Fruit fly (Drosophila melanogaster) whole organism, prepupa: ENCODE data around the gene CG10508.
A peak's percentile ranks its signal among the peaks of the same experiment; 100 is the strongest.

Source experiments
- CG10631 ChIP-seq: fragments of 200-800 bp; sonication (Bioruptor generic); optimal IDR thresholded peaks from 2 replicates; lab custom pipeline; 2016; ENCODE audit warnings: missing biosample characterization, missing genetic modification characterization
- CG11294 ChIP-seq: fragments of 200-800 bp; sonication (Bioruptor generic); IDR thresholded peaks from 2 replicates; pipeline ENCODE4 v1.3.6; 2022; ENCODE audit warnings: missing biosample characterization, missing genetic modification characterization
- CG11762 ChIP-seq: fragments of 200-800 bp; sonication (Bioruptor generic); optimal IDR thresholded peaks from 3 replicates; lab custom pipeline; 2016; ENCODE audit warnings: missing biosample characterization, missing genetic modification characterization; ENCODE audit not compliant: insufficient read depth
- CG15336 ChIP-seq: fragments of 200-800 bp; sonication (Bioruptor generic); IDR thresholded peaks from 2 replicates; pipeline ENCODE4 v1.3.6; 2022; ENCODE audit warnings: missing biosample characterization, missing genetic modification characterization
- CG1621 ChIP-seq: fragments of 200-800 bp; sonication (Bioruptor generic); optimal IDR thresholded peaks from 3 replicates; lab custom pipeline; 2018; ENCODE audit warnings: missing biosample characterization, mild to moderate bottlenecking, missing genetic modification characterization
- CG16779 ChIP-seq: fragments of 200-800 bp; sonication (Bioruptor generic); optimal IDR thresholded peaks from 3 replicates; lab custom pipeline; 2017; ENCODE audit warnings: missing biosample characterization, mild to moderate bottlenecking, missing genetic modification characterization
- CG3032 ChIP-seq: fragments of 200-800 bp; optimal IDR thresholded peaks from 2 replicates; lab custom pipeline; 2019; ENCODE audit warnings: missing biosample characterization, mild to moderate bottlenecking, missing genetic modification characterization, moderate library complexity
- CG31627 ChIP-seq: fragments of 200-800 bp; sonication (Bioruptor generic); optimal IDR thresholded peaks from 3 replicates; lab custom pipeline; 2016; ENCODE audit warnings: missing biosample characterization, missing genetic modification characterization
- CG32006 ChIP-seq: fragments of 200-800 bp; sonication (Bioruptor generic); optimal IDR thresholded peaks from 3 replicates; lab custom pipeline; 2017; ENCODE audit warnings: missing biosample characterization, mild to moderate bottlenecking, missing genetic modification characterization
- CG3919 ChIP-seq: fragments of 200-800 bp; sonication (Bioruptor generic); optimal IDR thresholded peaks from 3 replicates; lab custom pipeline; 2016; ENCODE audit warnings: missing biosample characterization, missing genetic modification characterization
- CG6163 ChIP-seq: fragments of 200-800 bp; sonication (Bioruptor generic); IDR thresholded peaks from 3 replicates; pipeline ENCODE4 v1.3.6; 2022; ENCODE audit warnings: missing biosample characterization, missing genetic modification characterization
- CG6276 ChIP-seq: fragments of 200-800 bp; sonication (Bioruptor generic); optimal IDR thresholded peaks from 2 replicates; lab custom pipeline; 2017; ENCODE audit warnings: missing biosample characterization, mild to moderate bottlenecking, missing genetic modification characterization
- CG6792 ChIP-seq: fragments of 200-800 bp; sonication (Bioruptor generic); optimal IDR thresholded peaks from 3 replicates; lab custom pipeline; 2016; ENCODE audit warnings: missing biosample characterization, missing genetic modification characterization
- CG6808 ChIP-seq: fragments of 200-800 bp; sonication (Bioruptor generic); optimal IDR thresholded peaks from 3 replicates; lab custom pipeline; 2017; ENCODE audit warnings: missing biosample characterization, missing genetic modification characterization, mild to moderate bottlenecking, moderate library complexity, missing genetic modification reagents
- CG6854 ChIP-seq: fragments of 200-800 bp; sonication (Bioruptor generic); optimal IDR thresholded peaks from 2 replicates; lab custom pipeline; 2017; ENCODE audit warnings: missing biosample characterization, mild to moderate bottlenecking, missing genetic modification characterization
- CG7368 ChIP-seq: fragments of 200-800 bp; sonication (Bioruptor generic); optimal IDR thresholded peaks from 3 replicates; lab custom pipeline; 2016; ENCODE audit warnings: missing biosample characterization, missing genetic modification characterization
- CG8119 ChIP-seq: fragments of 200-800 bp; sonication (Bioruptor generic); IDR thresholded peaks from 3 replicates; pipeline ENCODE4 v1.3.6; 2022; ENCODE audit warnings: missing biosample characterization, missing genetic modification characterization
- CG8319 ChIP-seq: fragments of 200-800 bp; sonication (Bioruptor generic); optimal IDR thresholded peaks from 3 replicates; lab custom pipeline; 2016; ENCODE audit warnings: missing biosample characterization, missing genetic modification characterization
- CG8632 ChIP-seq: fragments of 200-800 bp; sonication (Bioruptor generic); optimal IDR thresholded peaks from 3 replicates; lab custom pipeline; 2016; ENCODE audit warnings: missing biosample characterization, missing genetic modification characterization
- CG9139 ChIP-seq: fragments of 200-800 bp; sonication (Bioruptor generic); optimal IDR thresholded peaks from 3 replicates; lab custom pipeline; 2017; ENCODE audit warnings: missing biosample characterization, mild to moderate bottlenecking, missing genetic modification characterization
- Eip78C ChIP-seq: fragments of 200-800 bp; sonication (Bioruptor generic); peaks from one replicate; lab custom pipeline; 2016; ENCODE audit warnings: missing biosample characterization, missing genetic modification characterization
- Ets96B ChIP-seq: fragments of 200-800 bp; optimal IDR thresholded peaks from 2 replicates; lab custom pipeline; 2019; ENCODE audit warnings: missing biosample characterization, mild to moderate bottlenecking, missing genetic modification characterization, moderate library complexity
- Gug ChIP-seq: fragments of 200-800 bp; sonication (Bioruptor generic); IDR thresholded peaks from 2 replicates; pipeline ENCODE4 v1.3.6; 2022; ENCODE audit warnings: missing biosample characterization, missing genetic modification characterization
- Hr39 ChIP-seq: fragments of 200-800 bp; sonication (Bioruptor generic); optimal IDR thresholded peaks from 2 replicates; lab custom pipeline; 2016; ENCODE audit warnings: missing biosample characterization, missing genetic modification characterization
- Hr4 ChIP-seq: fragments of 200-800 bp; sonication (Bioruptor generic); optimal IDR thresholded peaks from 3 replicates; lab custom pipeline; 2016; ENCODE audit warnings: missing biosample characterization, missing genetic modification characterization
- Sox14 ChIP-seq: fragments of 200-800 bp; sonication (Bioruptor generic); optimal IDR thresholded peaks from 3 replicates; lab custom pipeline; 2016; ENCODE audit warnings: missing biosample characterization, missing genetic modification characterization
- Sox15 ChIP-seq: fragments of 200-800 bp; sonication (Bioruptor generic); optimal IDR thresholded peaks from 3 replicates; lab custom pipeline; 2016; ENCODE audit warnings: missing biosample characterization, missing genetic modification characterization
- cyc ChIP-seq: fragments of 200-800 bp; sonication (Bioruptor generic); optimal IDR thresholded peaks from 3 replicates; lab custom pipeline; 2016; ENCODE audit warnings: missing biosample characterization, missing genetic modification characterization
- eg ChIP-seq: fragments of 200-800 bp; sonication (Bioruptor generic); IDR thresholded peaks from 3 replicates; pipeline ENCODE4 v1.3.6; 2022; ENCODE audit warnings: missing biosample characterization, missing genetic modification characterization
- esn ChIP-seq: fragments of 200-800 bp; sonication (Bioruptor generic); optimal IDR thresholded peaks from 2 replicates; lab custom pipeline; 2016; ENCODE audit warnings: missing biosample characterization, mild to moderate bottlenecking, missing genetic modification characterization, moderate library complexity
- fd85E ChIP-seq: fragments of 200-800 bp; sonication (Bioruptor generic); optimal IDR thresholded peaks from 3 replicates; lab custom pipeline; 2016; ENCODE audit warnings: missing biosample characterization, missing genetic modification characterization
- fkh ChIP-seq: fragments of 200-800 bp; sonication (Bioruptor generic); optimal IDR thresholded peaks from 3 replicates; lab custom pipeline; 2017; ENCODE audit warnings: missing biosample characterization, mild to moderate bottlenecking, missing genetic modification characterization, moderate library complexity
- salr ChIP-seq, 2 experiments: fragments of 200-800 bp; sonication (Bioruptor generic); optimal IDR thresholded peaks; 3 replicates each; lab custom pipeline; 2016 to 2018; ENCODE audit warnings: missing biosample characterization in 2 of 2, missing genetic modification characterization in 2 of 2, mild to moderate bottlenecking in 1 of 2
- ss ChIP-seq, 2 experiments: fragments of 200-800 bp; sonication (Bioruptor generic); optimal IDR thresholded peaks; 2 replicates in 1 of 2; 3 replicates in 1 of 2; lab custom pipeline; 2017 to 2018; ENCODE audit warnings: mild to moderate bottlenecking in 2 of 2, missing biosample characterization in 2 of 2, missing genetic modification characterization in 2 of 2, moderate library complexity in 1 of 2
- svp ChIP-seq: fragments of 200-800 bp; sonication (Bioruptor generic); peaks from one replicate; lab custom pipeline; 2016; ENCODE audit warnings: missing biosample characterization, missing genetic modification characterization

CG10508 gene

DNA sequence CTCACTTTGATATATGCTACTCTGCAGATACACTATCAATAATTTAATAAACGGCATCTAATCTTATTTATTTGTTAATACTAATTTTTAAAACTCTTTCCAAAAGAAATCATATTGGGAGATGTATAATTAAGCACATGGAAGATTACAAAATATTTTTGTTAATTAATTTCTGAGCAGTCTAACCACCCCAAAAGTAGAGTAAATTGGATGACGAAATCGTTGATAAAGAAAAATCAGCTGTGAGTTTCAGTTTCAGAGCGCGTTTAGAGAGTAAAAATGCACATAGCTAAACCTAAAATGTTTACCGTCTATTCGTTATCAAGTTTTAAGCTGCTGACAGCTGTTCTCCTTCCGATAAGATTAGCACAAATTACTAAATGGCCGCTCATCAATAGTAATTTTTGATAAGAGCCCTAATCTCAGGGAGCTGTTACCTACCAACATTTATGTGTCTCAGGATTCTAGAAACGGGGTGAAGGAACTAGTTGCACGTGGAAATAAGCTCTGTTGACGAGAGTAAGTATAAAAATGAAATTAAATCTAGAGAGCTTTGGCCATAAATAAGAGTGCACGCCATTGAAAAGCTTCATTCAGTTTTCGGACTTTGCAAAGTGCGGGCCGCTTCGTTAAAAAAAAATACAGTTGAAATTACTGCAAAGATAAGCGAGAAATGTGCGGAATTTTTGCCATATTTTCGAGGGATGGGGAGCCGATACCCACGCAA lies 37.3 kb upstream of the CG10508 start, which contains the start of the genes chb and AsnS (continued):
- TF ChIP-seq Gug (GFP tag; lab: Robert Waterston, UW) (peak; percentile 88), CG10631 (GFP tag; lab: Kevin White, UChicago) (peak; percentile 79), eg (GFP tag; lab: Robert Waterston, UW) (peak; percentile 95), CG8632 (GFP tag; lab: Kevin White, UChicago) (peak; percentile 76), ss (GFP tag; optimal IDR thresholded peaks at IDR 0.05; lab: Kevin White, UChicago) (peak in 1 of 2 experiments; percentile 9), CG31627 (GFP tag; lab: Kevin White, UChicago) (peak; percentile 85), CG8319 (peak; percentile 29), CG1621 (tag; lab: Kevin White, UChicago) (peak; percentile 64), CG3919 (GFP tag; lab: Kevin White, UChicago) (peak; percentile 61), CG6276 (GFP tag; lab: Kevin White, UChicago) (peak; percentile 63), CG16779 (tag; lab: Kevin White, UChicago) (peak; percentile 36), CG3032 (tag; lab: Kevin White, UChicago) (peak; percentile 79), CG11294 (GFP tag; lab: Robert Waterston, UW) (peak; percentile 87), CG6163 (GFP tag; lab: Robert Waterston, UW) (peak; percentile 88), CG9139 (GFP tag; lab: Kevin White, UChicago) (no peak), Hr4 (GFP tag; lab: Kevin White, UChicago) (peak; percentile 83)

DNA sequence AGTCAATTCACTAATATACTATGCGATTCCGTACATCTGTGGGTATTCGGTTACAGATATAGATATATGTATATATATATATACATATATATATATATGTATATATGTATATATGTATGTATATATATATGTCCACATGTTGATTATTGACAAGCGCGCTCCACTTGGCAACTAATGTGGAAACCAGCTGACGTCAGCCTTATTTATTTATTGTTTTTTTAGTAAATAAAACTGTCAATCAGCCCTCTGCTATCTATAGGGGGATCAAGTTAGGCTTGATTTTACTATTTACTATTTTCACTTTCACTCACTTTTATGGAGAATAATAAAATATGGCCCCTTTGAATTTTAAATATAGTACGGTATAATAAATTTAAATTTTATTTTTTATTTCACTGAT lies 35.1 kb upstream of the CG10508 start:
- TF ChIP-seq Eip78C (GFP tag; lab: Kevin White, UChicago) (peak; percentile 15), Sox15 (GFP tag; lab: Kevin White, UChicago) (no peak)
- TF ChIP-seq, all 60 proteins: peak for 1

dm6 chr3L:21175531-21176271 lies 34.3 kb upstream of the CG10508 start:
- TF ChIP-seq fd85E (no peak), CG31627 (GFP tag; lab: Kevin White, UChicago) (peak; percentile 3), CG9139 (GFP tag; lab: Kevin White, UChicago) (no peak), CG6808 (peak; percentile 23), Hr39 (GFP tag; lab: Kevin White, UChicago) (peak; percentile 6), CG1621 (tag; lab: Kevin White, UChicago) (peak; percentile 5), salr (GFP tag; optimal IDR thresholded peaks at IDR 0.05; lab: Kevin White, UChicago) (no peak), eg (GFP tag; lab: Robert Waterston, UW) (0 out of 3 replicates have a peak, but pooled peaks have one; percentile 29), Sox14 (GFP tag; lab: Kevin White, UChicago) (peak; percentile 38), svp (GFP tag; lab: Kevin White, UChicago) (peak; percentile 100), CG6276 (GFP tag; lab: Kevin White, UChicago) (peak; percentile 4), CG15336 (GFP tag; lab: Robert Waterston, UW) (peak; percentile 45), Eip78C (GFP tag; lab: Kevin White, UChicago) (peak; percentile 48), ss (GFP tag; optimal IDR thresholded peaks at IDR 0.05; lab: Kevin White, UChicago) (peak in 1 of 2 experiments; percentile 30), CG6854 (peak; percentile 30), fkh (peak; percentile 48)

DNA sequence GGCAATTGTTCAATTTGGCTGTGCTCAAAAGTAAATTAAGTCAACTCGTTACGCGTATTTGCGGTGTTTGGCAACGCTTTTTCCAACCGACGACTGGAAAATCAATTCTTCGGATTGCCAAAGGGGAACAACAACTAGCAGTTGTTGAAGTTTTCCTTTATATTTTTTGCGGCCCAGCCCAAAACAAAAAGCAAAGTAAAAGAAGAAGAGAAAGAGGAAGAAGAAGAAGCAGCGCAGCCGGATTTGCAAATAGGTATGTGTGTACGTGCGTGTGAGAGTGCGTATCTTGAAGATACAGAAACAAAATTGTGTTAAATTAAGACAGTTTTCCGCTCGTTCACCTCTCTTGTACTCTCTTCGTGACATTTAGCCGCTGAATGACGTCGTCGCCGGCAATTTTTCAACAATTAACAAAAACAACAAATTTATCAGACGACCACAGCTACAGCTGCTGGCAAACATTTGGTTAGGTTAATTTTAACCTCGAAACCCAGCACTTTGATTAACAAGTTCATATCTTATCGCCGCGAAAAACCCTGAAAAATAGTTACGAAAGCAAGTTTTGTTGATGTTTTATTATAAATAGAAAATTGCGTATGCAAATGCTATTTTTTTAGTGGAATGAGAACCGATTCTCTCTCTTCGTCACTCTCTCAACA lies 33.6 kb upstream of the CG10508 start:
- TF ChIP-seq ss (GFP tag; optimal IDR thresholded peaks at IDR 0.05; lab: Kevin White, UChicago), result peak in 1 of 2 experiments; percentile 1
- no peak for TF ChIP-seq CG11762 (GFP tag; lab: Kevin White, UChicago)
- no peak for TF ChIP-seq CG8119 (GFP tag; lab: Robert Waterston, UW)
- TF ChIP-seq CG32006 (GFP tag; lab: Kevin White, UChicago), result no peak
- no peak for TF ChIP-seq esn (GFP tag; lab: Kevin White, UChicago)
- no peak for TF ChIP-seq Ets96B (tag; lab: Kevin White, UChicago)
- TF ChIP-seq CG7368, result no peak
- peak; percentile 1 for TF ChIP-seq CG6808
- no peak for TF ChIP-seq CG6792 (GFP tag; lab: Kevin White, UChicago)
- TF ChIP-seq CG10631 (GFP tag; lab: Kevin White, UChicago), result no peak
- no peak for TF ChIP-seq cyc
